Worm (Caenorhabditis elegans) whole organism, midembryonic: ENCODE results near the gene C44B7.11.

Experiments used
- T22C8.4 ChIP-seq: fragments of 200-800 bp; sonication (Bioruptor generic); IDR thresholded peaks from 2 replicates; pipeline ENCODE4 v1.3.6; 2022; ENCODE audit warnings: missing genetic modification characterization, missing compliant biosample characterization
- cog-1 ChIP-seq: sonication (generic microtip); optimal IDR thresholded peaks from 2 replicates; lab custom pipeline; 2016; ENCODE audit warnings: missing genetic modification characterization, missing compliant biosample characterization
- flt-1 ChIP-seq: fragments of 200-800 bp; sonication (Bioruptor generic); IDR thresholded peaks from 2 replicates; pipeline ENCODE4 v1.3.6; 2022; ENCODE audit warnings: missing genetic modification characterization, missing compliant biosample characterization
- klf-2 ChIP-seq: fragments of 200-800 bp; sonication (Bioruptor generic); conservative IDR thresholded peaks from 2 replicates; pipeline ENCODE4 v1.3.6; 2022; ENCODE audit warnings: missing genetic modification reagents, missing genetic modification characterization, missing compliant biosample characterization
- med-1 ChIP-seq: sonication (generic microtip); optimal IDR thresholded peaks from 2 replicates; lab custom pipeline; 2017; ENCODE audit warnings: missing genetic modification characterization, mild to moderate bottlenecking, missing compliant biosample characterization, antibody characterized with exemption, missing genetic modification reagents; ENCODE audit not compliant: insufficient read depth
- ref-1 ChIP-seq: fragments of 200-800 bp; sonication (Bioruptor generic); conservative IDR thresholded peaks from 2 replicates; pipeline ENCODE4 v1.3.6; 2022; ENCODE audit warnings: missing genetic modification reagents, missing genetic modification characterization, missing compliant biosample characterization
- tab-1 ChIP-seq: fragments of 200-800 bp; sonication (Bioruptor generic); IDR thresholded peaks from 2 replicates; pipeline ENCODE4 v1.3.6; 2022; ENCODE audit warnings: missing genetic modification characterization, missing compliant biosample characterization
- ztf-23 ChIP-seq: fragments of 200-800 bp; sonication (Bioruptor generic); IDR thresholded peaks from 2 replicates; pipeline ENCODE4 v1.3.6; 2022; ENCODE audit warnings: missing genetic modification reagents, missing genetic modification characterization, missing compliant biosample characterization
- ztf-29 ChIP-seq: fragments of 200-800 bp; sonication (Bioruptor generic); IDR thresholded peaks from 2 replicates; pipeline ENCODE4 v1.3.6; 2022; ENCODE audit warnings: missing genetic modification reagents, missing genetic modification characterization, missing compliant biosample characterization

Gene C44B7.11

DNA sequence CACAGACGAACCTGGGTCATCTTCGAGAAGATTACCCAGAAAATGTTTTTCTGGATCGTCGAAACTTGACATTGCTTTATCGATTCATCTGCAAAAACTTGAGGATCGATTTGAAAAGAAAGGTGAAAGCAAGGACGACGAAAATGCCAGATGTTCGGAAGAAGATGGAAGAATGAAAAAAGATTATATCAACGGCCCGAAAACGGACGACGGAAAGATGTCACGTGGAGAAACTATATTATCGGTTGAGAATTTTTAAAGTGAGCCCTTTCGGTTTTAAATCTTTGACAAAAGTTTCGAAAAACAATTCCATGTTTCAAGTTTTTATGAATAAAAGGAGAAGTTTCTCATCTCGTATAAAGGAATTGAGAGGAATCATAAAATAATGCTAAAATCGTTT lies 39.1 kb downstream of the C44B7.11 start, which contains the start of gene dnj-5:
Gene dnj-5, minus strand, starts transcription at position 101 of the 400 bp plus-strand sequence.
- TF ChIP-seq ref-1 (GFP tag; lab: Robert Waterston, UW) (no peak), med-1 (GFP tag; lab: Kevin White, UChicago) (no peak), ztf-29 (no peak), cog-1 (no peak), flt-1 (GFP tag; lab: Robert Waterston, UW) (no peak), T22C8.4 (GFP tag; lab: Robert Waterston, UW) (no peak), tab-1 (GFP tag; lab: Robert Waterston, UW) (no peak), ztf-23 (GFP tag; lab: Robert Waterston, UW) (no peak)

DNA sequence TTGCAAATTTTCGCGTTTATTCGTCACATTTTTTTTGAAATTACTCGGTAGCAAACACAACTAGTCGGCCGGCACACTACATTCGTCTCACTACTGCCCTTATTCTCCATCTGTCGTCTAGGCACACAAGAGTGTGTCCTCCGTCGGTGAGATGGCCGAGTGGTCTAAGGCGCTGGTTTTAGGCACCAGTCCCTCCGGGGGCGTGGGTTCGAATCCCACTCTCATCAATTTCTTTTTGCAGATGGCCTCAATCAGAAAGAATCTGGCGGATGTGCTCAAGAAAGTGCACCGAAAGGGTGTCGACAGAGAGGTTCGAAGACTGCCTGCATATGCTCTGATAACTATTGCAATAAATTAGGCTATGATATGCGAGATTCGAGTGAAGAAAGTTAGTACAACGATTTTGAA lies 44.3 kb downstream of the C44B7.11 start:
- peak; percentile 95 for TF ChIP-seq tab-1 (GFP tag; lab: Robert Waterston, UW)
- TF ChIP-seq ztf-23 (GFP tag; lab: Robert Waterston, UW), result peak; percentile 88
- TF ChIP-seq T22C8.4 (GFP tag; lab: Robert Waterston, UW), result peak; percentile 88
- TF ChIP-seq med-1 (GFP tag; lab: Kevin White, UChicago), result peak; percentile 88
- TF ChIP-seq ref-1 (GFP tag; lab: Robert Waterston, UW), result peak; percentile 87
- peak; percentile 74 for TF ChIP-seq cog-1
- peak; percentile 87 for TF ChIP-seq ztf-29
- TF ChIP-seq flt-1 (GFP tag; lab: Robert Waterston, UW), result peak; percentile 98
- peak; percentile 81 for TF ChIP-seq klf-2

DNA sequence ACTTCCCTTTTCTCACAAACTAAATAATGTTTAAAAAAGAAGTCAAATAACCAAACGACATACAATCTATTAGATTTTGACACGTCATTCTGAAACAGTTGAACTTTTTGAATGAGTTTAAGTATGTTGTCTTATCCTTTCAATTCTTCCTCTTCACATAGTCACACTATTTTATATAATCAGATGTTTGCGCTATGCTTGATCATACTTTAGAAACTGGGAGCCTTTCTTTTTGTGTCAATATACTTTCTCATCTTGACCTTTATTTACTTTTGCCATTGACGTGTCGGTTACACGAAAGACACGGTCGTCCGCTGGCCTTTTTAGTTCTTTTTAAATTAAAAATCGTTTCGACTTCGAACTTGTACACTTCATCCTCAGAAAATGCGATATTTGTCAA lies 45.4 kb downstream of the C44B7.11 start, which contains the start of gene C04A2.15:
Gene C04A2.15, plus strand, starts transcription at position 299 of the 400 bp plus-strand sequence.
- no peak for TF ChIP-seq flt-1 (GFP tag; lab: Robert Waterston, UW)
- no peak for TF ChIP-seq tab-1 (GFP tag; lab: Robert Waterston, UW)
- no peak for TF ChIP-seq ref-1 (GFP tag; lab: Robert Waterston, UW)
- TF ChIP-seq T22C8.4 (GFP tag; lab: Robert Waterston, UW), result no peak
- TF ChIP-seq klf-2, result no peak
- TF ChIP-seq med-1 (GFP tag; lab: Kevin White, UChicago), result no peak
- TF ChIP-seq ztf-23 (GFP tag; lab: Robert Waterston, UW), result no peak
- TF ChIP-seq cog-1, result no peak
- TF ChIP-seq ztf-29, result no peak

DNA sequence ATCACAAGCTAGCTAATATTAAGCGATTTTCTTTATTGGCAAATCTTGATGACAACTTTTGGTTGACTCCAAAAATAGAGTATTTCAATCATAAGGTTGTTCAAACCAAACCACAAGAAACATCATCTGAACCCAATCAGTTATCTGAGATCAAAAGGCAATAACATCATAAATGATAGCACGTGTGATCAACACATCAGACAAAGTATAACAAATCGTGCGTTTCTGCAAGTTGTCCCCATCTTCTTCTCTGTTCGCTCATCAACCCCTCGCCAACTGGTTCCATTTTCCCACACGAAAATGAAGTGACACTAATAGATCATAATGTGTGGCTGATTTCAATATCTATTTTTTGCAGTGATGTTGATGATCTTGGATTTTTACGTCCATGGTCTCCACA lies 48.0 kb downstream of the C44B7.11 start:
- no peak for TF ChIP-seq flt-1 (GFP tag; lab: Robert Waterston, UW)
- TF ChIP-seq ref-1 (GFP tag; lab: Robert Waterston, UW), result no peak
- TF ChIP-seq T22C8.4 (GFP tag; lab: Robert Waterston, UW), result no peak
- TF ChIP-seq cog-1, result no peak
- TF ChIP-seq tab-1 (GFP tag; lab: Robert Waterston, UW), result no peak
- TF ChIP-seq ztf-23 (GFP tag; lab: Robert Waterston, UW), result no peak
- no peak for TF ChIP-seq ztf-29
- TF ChIP-seq med-1 (GFP tag; lab: Kevin White, UChicago), result no peak
- TF ChIP-seq klf-2, result no peak

DNA sequence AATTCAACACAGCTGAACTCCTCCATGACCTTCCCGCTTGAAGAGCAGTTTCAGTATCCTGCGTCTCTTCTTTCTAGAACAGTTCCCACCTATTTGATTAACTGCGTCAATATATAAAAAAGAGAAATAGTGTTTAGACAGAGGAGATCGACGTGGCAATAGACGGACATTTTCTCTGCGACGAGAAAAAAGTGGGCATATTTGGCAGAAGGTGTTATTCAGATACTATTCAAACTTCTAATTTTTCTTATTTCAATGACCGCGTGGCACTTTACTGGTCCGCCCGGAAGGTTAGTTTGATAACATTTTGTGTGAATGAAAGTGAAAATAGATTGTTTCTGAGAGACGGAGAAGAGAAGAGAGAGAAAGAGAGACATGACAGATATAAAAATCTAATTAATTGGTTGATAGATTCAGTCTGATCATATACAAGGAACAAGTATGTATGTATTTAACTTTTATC lies 49.4 kb downstream of the C44B7.11 start, which contains the start of gene tbc-6:
Gene tbc-6, plus strand, starts transcription at position 208 of the 463 bp plus-strand sequence.
- TF ChIP-seq tab-1 (GFP tag; lab: Robert Waterston, UW) (no peak), cog-1 (no peak), ztf-23 (GFP tag; lab: Robert Waterston, UW) (no peak), klf-2 (no peak), med-1 (GFP tag; lab: Kevin White, UChicago) (no peak), ref-1 (GFP tag; lab: Robert Waterston, UW) (no peak), flt-1 (GFP tag; lab: Robert Waterston, UW) (no peak), T22C8.4 (GFP tag; lab: Robert Waterston, UW) (no peak)

DNA sequence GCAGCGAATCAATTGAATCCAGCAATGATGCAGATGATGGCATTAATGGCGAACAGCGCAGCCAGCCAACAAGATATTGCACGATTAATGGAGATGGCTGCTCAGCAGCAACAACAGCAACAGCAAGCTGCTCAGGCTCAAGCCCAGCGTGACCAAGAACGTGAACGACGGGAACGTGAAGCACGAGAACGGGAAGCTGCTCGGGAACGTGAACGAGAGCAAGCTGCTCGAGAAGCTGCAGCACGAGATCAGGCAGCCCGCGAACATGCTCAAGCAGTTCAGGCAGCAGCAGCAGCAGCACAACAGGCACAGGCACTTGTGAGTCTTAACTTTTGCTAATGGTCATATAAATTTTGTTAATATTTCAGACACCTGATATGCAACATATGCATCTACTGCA lies 50.6 kb downstream of the C44B7.11 start:
- TF ChIP-seq tab-1 (GFP tag; lab: Robert Waterston, UW), result no peak
- no peak for TF ChIP-seq ref-1 (GFP tag; lab: Robert Waterston, UW)
- TF ChIP-seq klf-2, result no peak
- TF ChIP-seq med-1 (GFP tag; lab: Kevin White, UChicago), result no peak
- no peak for TF ChIP-seq ztf-23 (GFP tag; lab: Robert Waterston, UW)
- TF ChIP-seq ztf-29, result no peak
- TF ChIP-seq flt-1 (GFP tag; lab: Robert Waterston, UW), result no peak
- no peak for TF ChIP-seq cog-1
- TF ChIP-seq T22C8.4 (GFP tag; lab: Robert Waterston, UW), result no peak

DNA sequence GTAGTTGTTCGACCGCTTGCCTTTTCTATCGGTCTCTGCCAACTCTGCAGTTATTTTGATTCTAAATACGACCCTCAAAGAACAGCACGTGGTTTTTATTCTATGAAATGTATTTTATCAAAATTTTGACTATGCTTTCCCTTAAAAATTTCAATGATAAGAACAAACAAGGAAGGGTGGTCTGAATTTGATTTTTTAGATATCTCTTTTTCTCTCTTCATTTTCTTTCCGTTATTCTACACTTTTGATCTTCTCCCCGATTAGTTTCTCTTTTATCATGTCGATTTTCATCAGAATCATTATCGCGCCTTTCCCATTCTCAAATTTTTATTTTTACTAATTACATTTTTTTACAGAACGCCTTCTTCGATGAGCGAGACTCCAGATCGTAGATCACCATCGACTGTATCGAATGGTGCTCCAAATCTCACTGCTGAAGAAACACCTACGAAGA lies 52.3 kb downstream of the C44B7.11 start:
- TF ChIP-seq ztf-29 (no peak), med-1 (GFP tag; lab: Kevin White, UChicago) (no peak), cog-1 (no peak), T22C8.4 (GFP tag; lab: Robert Waterston, UW) (no peak), tab-1 (GFP tag; lab: Robert Waterston, UW) (no peak), flt-1 (GFP tag; lab: Robert Waterston, UW) (no peak), ref-1 (GFP tag; lab: Robert Waterston, UW) (no peak), ztf-23 (GFP tag; lab: Robert Waterston, UW) (no peak), klf-2 (no peak)

DNA sequence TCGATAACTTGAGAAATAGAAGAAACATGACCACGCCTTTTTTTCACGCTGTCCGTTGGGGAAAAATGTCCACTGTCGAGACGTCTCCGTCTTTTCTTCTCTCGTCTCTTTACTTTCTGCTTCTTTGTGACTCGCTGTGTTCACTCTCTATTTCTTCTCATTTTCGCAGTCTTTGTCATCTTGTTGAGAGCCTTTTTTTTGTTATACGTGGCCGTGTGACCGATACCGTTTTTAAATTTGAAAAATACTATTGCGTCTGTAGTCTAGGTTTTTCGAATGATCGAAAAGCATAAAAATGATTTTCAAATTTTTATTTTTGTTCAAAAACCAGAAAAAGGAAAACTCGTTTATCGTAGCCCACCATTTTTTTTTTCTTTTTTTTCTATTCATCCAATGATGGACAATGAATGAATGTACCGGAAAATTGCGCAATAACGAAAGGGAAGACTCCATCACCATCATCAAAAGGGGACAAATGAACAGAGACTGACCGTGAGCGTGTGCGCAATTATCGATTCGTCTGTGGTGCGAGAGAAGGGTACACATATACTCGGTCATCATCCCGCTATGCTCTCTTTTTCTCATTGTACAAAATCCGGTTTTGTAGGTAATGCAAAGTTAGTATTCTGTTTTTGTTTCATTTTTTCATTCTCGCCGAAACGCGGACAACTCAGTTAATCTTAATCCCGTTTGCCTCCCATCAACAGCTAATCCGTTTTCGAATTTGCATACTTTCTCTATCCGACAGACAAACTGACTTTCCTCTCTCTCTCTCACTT lies 52.9 kb downstream of the C44B7.11 start:
- TF ChIP-seq T22C8.4 (GFP tag; lab: Robert Waterston, UW) (peak; percentile 65), flt-1 (GFP tag; lab: Robert Waterston, UW) (no peak)
